Worm (Caenorhabditis elegans): Measurements from ENCODE around the gene cki-2.

cki-2 gene

ce11 chrII:7839703-7840102 lies 23.4 kb downstream of the cki-2 start:
- TF ChIP-seq blmp-1 (tag; optimal IDR thresholded peaks at IDR 0.05) (peak; percentile 90), hlh-17 (GFP tag; optimal IDR thresholded peaks at IDR 0.05; ENCODE audit: borderline replicate concordance) (no peak), rnt-1 (tag; optimal IDR thresholded peaks at IDR 0.05) (peak; percentile 15), lin-14 (GFP tag; optimal IDR thresholded peaks at IDR 0.05) (peak; percentile 47), snu-23 (GFP tag; optimal IDR thresholded peaks at IDR 0.05) (no peak), lin-35 (GFP tag; optimal IDR thresholded peaks at IDR 0.05) (peak in 1 of 2 experiments; percentile 8)

DNA sequence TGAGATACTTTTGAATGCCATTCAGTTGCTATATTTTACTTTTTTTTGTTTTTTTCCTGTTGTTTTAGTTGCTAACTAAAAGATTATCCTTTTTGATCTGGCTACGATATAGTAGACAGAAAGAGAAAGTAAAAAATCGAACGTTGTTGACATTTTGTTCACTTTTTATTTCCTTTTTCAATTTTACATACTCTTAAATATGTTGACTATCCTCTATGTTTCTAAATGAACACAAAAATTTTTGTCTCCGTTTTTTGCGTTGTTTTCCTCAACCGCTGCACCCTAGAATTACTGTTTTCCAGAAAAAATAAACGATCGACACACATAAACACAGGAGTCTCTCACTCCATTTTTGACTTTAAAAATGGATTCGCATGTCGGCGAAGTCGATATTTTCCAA lies 25.8 kb downstream of the cki-2 start, which contains the start of gene klp-3:
klp-3 (plus strand) TSS at position 301 of the 400 bp plus-strand sequence.
- TF ChIP-seq nhr-85 (tag) (peak; percentile 61), efl-3 (GFP tag; optimal IDR thresholded peaks at IDR 0.05) (no peak)

DNA sequence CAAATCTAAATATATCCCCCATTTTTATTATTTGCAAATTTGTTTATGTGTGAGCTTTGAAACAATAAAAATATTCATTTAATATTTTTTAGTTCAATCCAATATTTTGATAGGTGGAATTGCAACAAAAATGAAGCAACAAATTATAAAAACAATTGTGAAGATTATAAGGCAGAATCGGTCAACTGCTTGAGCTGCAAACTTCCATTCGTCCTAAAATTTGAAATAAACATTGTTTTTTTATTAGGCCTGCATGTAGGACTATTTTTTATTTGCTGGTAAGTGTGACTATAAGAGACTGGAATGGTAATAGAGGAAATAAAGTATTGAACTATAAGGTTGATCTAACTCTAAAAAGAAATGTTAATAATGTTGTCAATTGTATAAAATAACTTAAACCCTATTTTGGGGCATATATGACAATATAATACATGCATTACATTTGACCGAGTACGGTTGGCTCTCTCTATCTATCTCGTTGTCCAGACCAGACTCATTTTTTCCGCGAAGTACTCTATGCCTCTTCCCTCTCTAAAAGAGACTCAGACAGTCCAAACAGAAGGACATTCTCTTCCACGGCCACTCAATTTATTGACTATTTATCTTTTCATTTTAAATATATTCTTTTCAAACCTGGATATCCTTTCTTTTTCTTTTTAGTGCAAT lies 29.4 kb downstream of the cki-2 start, which contains the start of gene T09A5.4:
T09A5.4 (plus strand) TSS at position 616 of the 666 bp plus-strand sequence.
- no peak for TF ChIP-seq nhr-85 (tag)
- no peak for TF ChIP-seq blmp-1 (tag; optimal IDR thresholded peaks at IDR 0.05)
- no peak for TF ChIP-seq nhr-47 (tag; optimal IDR thresholded peaks at IDR 0.05)
- TF ChIP-seq zip-4 (GFP tag; optimal IDR thresholded peaks at IDR 0.05): no peak
- TF ChIP-seq lsy-2 (tag; optimal IDR thresholded peaks at IDR 0.05): peak in 1 of 2 experiments; percentile 32
- no peak for TF ChIP-seq jun-1 (tag; optimal IDR thresholded peaks at IDR 0.05)
- TF ChIP-seq efl-1 (optimal IDR thresholded peaks at IDR 0.05): peak in 1 of 2 experiments; percentile 10
- TF ChIP-seq efl-1 (GFP tag; optimal IDR thresholded peaks at IDR 0.05 in 1 of 2): no peak
- TF ChIP-seq nhr-77 (tag; optimal IDR thresholded peaks at IDR 0.05): peak; percentile 7
- no peak for TF ChIP-seq nhr-19 (GFP tag; conservative IDR thresholded peaks at IDR 0.05)
- TF ChIP-seq F16B12.6 (tag; optimal IDR thresholded peaks at IDR 0.05): no peak
- no peak for TF ChIP-seq unc-130 (tag; optimal IDR thresholded peaks at IDR 0.05)
- no peak for TF ChIP-seq dsc-1 (tag; optimal IDR thresholded peaks at IDR 0.05)
- TF ChIP-seq mdl-1 (tag; optimal IDR thresholded peaks at IDR 0.05): no peak
- TF ChIP-seq lir-3 (tag; optimal IDR thresholded peaks at IDR 0.05; ENCODE audit: poor library complexity): no peak
- no peak for TF ChIP-seq ets-5 (GFP tag; IDR thresholded peaks at IDR 0.05)
- no peak for TF ChIP-seq elt-3 (tag; optimal IDR thresholded peaks at IDR 0.05)
- TF ChIP-seq nhr-28 (tag; optimal IDR thresholded peaks at IDR 0.05): no peak
- TF ChIP-seq sup-37 (GFP tag; optimal IDR thresholded peaks at IDR 0.05): no peak
- no peak for TF ChIP-seq nhr-76 (tag; optimal IDR thresholded peaks at IDR 0.05)
- TF ChIP-seq lin-14 (GFP tag; optimal IDR thresholded peaks at IDR 0.05): peak; percentile 14
- TF ChIP-seq hlh-17 (GFP tag; optimal IDR thresholded peaks at IDR 0.05; ENCODE audit: borderline replicate concordance): no peak
- TF ChIP-seq dpl-1 (GFP tag; optimal IDR thresholded peaks at IDR 0.05): peak in 1 of 3 experiments; percentile 18
- no peak for TF ChIP-seq unc-30 (tag; optimal IDR thresholded peaks at IDR 0.05)
- TF ChIP-seq nhr-11 (tag; optimal IDR thresholded peaks at IDR 0.05): no peak
- no peak for TF ChIP-seq pag-3 (tag; optimal IDR thresholded peaks at IDR 0.05; ENCODE audit: borderline replicate concordance, insufficient read depth)

ce11 chrII:7849697-7850096 lies 33.4 kb downstream of the cki-2 start, which contains the start of gene acr-7:
acr-7 (minus strand) TSS chrII:7849797.
- TF ChIP-seq lin-39 (tag; optimal IDR thresholded peaks at IDR 0.05) (no peak), aly-2 (tag; optimal IDR thresholded peaks at IDR 0.05) (no peak), pax-3 (tag; optimal IDR thresholded peaks at IDR 0.05) (no peak), nhr-237 (tag; optimal IDR thresholded peaks at IDR 0.05) (no peak), egl-13 (tag; optimal IDR thresholded peaks at IDR 0.05) (no peak), elt-3 (tag; optimal IDR thresholded peaks at IDR 0.05) (no peak), unc-30 (tag; optimal IDR thresholded peaks at IDR 0.05) (no peak)

All from whole organism, L1 larva.